Fruit fly (Drosophila melanogaster): ENCODE data around the gene Syx17.

Syx17 gene

dm6 chr3L:4399905-4400304 is 3.4 kb upstream of the Syx17 start:
- TF ChIP-seq CG8478 (optimal IDR thresholded peaks at IDR 0.05) (no peak), CTCF (optimal IDR thresholded peaks at IDR 0.05) (no peak)

- TF ChIP-seq CTCF (optimal IDR thresholded peaks at IDR 0.05) (no peak), CG8478 (optimal IDR thresholded peaks at IDR 0.05) (no peak)
Observed at dm6 chr3L:4401241-4401640, 2.0 kb upstream of the Syx17 start.

dm6 chr3L:4405922-4406321 is 2.6 kb downstream of the Syx17 start, which contains the start of gene CG15019:
Gene CG15019, minus strand, starts transcription at chr3L:4406059.
- no peak for TF ChIP-seq CG8478 (optimal IDR thresholded peaks at IDR 0.05)
- no peak for TF ChIP-seq CTCF (optimal IDR thresholded peaks at IDR 0.05)

DNA sequence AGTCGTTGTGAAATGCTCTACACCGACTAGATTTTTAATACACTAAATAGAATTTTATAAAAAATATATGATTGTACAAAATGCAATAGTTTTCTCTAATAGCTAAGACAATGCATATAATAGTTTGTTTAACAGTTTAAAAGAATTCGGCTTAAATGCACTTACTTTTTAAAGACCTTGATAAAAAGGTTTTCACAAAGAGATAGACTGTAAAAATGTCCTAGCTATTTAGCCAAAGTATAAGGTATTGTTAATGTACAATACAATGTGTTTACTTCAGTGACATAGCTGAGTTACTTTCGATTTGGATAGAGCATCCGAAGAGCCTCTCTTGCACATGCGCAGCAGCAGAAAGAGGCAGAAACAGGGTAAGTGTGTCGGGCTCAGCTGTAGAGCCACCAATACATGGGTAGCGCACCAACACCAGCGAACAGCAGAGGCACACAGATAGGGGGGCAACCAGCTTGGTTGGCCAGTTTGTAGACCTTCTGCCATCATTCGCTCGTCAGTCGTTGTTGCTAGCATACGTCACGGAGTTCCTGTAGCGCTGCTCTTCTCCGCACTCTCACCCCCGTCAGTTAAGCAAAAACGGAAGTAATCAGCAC is 3.5 kb downstream of the Syx17 start, which contains the start of gene TP53INP:
TP53INP (plus strand) TSS at position 291 of the 605 bp plus-strand sequence.
- TF ChIP-seq CG8478 (optimal IDR thresholded peaks at IDR 0.05) = no peak
- no peak for TF ChIP-seq CTCF (optimal IDR thresholded peaks at IDR 0.05)

dm6 chr3L:4407743-4408142 is 4.5 kb downstream of the Syx17 start:
- TF ChIP-seq CG8478 (optimal IDR thresholded peaks at IDR 0.05) (no peak), CTCF (optimal IDR thresholded peaks at IDR 0.05) (no peak)

DNA sequence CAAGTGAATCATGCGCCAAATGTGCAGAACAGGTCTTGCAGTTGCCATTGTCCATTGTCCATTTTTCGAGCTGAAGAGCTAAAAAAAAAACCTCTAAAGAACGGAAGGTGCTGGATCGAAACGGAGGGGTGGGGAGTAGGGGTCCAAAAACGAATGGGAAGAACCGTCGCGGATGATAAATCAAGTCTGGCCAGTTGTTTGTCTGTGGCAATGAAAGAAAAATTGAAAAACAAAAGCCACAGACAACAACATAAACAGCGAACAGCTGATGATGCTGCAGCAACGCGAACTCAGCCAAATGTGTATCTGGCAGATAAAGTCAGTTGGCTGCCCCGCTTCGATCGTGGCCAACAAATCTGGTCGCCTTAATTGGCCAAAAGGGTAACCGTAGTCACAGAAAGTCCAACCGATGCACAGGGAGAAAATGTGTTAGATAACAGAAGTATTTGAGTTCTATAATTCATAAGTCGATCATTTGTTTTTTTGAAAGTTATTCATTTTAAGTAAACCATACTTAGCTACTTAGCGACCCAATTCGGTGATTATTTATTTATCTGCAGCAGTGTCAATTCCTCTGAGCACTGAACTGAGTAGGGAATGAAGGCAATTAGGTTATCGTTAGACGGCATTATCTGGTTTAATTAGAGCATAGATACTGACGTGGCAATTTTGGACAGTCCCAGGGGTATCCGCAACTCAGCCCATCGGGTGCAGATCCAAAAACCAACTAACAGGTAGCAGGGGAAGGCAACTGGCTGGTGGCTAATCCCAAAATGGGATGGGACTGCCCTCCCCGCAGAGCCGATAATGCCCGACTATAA is 5.2 kb downstream of the Syx17 start:
- TF ChIP-seq CG8478 (optimal IDR thresholded peaks at IDR 0.05) (no peak), CTCF (optimal IDR thresholded peaks at IDR 0.05) (no peak)

DNA sequence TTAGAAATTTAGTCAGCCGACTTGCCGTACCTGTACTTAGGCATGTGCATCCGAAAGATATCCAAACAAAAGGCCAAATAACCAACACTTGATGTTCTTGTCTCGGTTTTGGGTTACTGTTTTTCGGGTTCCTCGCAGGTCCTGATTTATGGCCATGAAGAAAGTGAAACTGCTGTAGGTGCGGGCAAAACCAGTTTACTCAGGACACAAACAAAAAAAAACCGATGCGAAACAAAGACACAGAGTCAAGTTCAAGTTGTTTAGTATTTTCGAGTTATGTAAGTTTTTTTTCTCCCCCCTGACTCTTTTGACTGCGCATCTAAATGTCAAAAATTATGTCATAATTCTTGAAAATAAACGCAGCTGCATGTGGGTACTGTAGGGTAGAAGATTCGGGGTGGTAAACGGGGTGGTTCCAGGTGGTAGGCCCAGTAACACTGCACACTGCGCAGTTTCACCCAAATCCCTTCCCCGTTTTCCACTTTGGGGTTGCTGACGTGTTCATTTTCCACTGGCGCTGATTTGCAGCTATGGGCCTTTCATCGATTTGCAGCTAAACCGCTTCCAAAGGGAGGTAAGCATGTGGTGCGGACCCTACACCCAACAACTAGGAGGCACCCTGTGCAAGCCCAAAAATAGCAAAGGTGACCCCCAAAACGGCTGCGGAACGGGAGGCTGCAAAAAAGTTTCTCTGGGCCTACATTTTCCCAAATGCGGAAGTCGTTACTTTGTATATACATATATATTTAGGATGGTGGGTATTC is 6.0 kb downstream of the Syx17 start:
- TF ChIP-seq CG8478 (optimal IDR thresholded peaks at IDR 0.05) = no peak
- no peak for TF ChIP-seq CTCF (optimal IDR thresholded peaks at IDR 0.05)

DNA sequence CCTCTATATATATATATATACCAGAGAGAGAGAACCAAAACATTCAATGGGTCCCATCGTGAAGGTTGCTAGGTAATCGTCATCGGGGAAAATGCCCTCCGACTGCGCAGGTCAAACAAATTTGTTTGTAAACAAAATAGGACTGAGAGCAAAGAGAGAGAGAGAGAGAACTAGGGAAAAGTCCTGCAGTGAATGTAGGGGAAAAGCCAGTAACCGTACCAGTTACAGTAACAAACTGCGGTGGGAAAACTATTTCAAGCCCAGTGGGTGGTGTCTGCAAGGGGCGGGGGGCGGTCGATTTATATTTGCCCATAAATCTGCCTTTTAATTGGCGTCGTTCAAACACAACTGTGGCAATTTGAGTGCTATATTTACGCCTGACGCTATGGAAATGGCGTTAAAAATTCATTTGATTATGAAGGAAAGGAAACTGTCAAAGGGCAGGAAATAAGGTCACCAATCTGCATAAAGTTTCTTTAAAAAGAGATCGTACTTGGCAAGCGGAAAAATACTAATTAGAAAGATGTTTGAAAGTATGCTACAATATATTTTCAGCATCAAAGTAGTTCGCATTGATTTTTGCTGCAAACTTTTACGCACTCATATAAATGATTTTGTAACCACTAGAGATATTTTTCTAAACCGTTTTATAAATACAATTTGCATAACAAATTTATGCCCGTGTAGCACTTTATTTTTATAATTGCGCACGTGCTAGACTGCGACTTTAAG is 6.8 kb downstream of the Syx17 start:
- TF ChIP-seq CTCF (optimal IDR thresholded peaks at IDR 0.05) (no peak), CG8478 (optimal IDR thresholded peaks at IDR 0.05) (no peak)

DNA sequence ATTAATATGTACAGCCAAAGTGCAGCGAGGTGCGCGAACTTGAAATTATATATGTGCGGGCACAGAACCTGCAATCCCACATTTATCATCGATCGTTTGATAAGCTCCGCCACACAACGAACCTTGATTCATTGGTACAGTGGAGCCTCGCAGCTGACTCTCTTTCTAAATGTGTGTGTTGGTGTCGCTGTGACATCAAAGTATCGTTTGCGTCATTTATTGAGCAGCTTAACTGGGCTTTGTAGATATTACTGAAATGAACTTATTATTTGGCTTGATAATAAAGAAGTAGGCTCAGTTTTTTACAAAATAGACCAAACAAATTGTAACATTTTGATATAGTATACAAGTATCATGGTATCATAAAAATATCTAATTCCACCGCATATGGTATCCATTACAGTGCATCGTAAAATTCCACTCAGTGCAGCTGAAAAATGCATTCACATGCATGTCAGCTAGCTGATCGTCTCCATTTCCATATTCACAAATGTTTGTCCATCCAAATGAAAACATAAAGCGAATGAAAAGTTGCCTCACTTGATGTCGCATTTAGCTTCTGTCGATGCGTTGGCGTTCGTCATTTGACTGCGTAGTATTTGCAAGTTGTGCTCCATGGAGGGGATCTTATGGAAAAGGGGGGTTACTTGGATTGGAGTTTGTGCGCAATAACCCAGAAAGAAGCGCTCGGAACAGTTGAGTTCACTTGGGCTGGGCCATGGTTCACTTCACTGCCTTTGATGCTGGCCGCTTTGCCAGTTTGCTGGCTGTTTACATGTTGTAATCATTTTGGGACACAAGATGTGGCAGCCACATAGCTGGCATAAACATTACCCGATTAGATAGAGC is 8.0 kb downstream of the Syx17 start:
- no peak for TF ChIP-seq CTCF (optimal IDR thresholded peaks at IDR 0.05)
- TF ChIP-seq CG8478 (optimal IDR thresholded peaks at IDR 0.05) = no peak

- no peak for TF ChIP-seq CTCF (optimal IDR thresholded peaks at IDR 0.05)
- TF ChIP-seq CG8478 (optimal IDR thresholded peaks at IDR 0.05) = no peak
Observed at dm6 chr3L:4411951-4412350, 8.7 kb downstream of the Syx17 start.

- TF ChIP-seq CG8478 (optimal IDR thresholded peaks at IDR 0.05) (no peak), CTCF (optimal IDR thresholded peaks at IDR 0.05) (no peak)
Observed at dm6 chr3L:4412974-4413373, 9.7 kb downstream of the Syx17 start.

DNA sequence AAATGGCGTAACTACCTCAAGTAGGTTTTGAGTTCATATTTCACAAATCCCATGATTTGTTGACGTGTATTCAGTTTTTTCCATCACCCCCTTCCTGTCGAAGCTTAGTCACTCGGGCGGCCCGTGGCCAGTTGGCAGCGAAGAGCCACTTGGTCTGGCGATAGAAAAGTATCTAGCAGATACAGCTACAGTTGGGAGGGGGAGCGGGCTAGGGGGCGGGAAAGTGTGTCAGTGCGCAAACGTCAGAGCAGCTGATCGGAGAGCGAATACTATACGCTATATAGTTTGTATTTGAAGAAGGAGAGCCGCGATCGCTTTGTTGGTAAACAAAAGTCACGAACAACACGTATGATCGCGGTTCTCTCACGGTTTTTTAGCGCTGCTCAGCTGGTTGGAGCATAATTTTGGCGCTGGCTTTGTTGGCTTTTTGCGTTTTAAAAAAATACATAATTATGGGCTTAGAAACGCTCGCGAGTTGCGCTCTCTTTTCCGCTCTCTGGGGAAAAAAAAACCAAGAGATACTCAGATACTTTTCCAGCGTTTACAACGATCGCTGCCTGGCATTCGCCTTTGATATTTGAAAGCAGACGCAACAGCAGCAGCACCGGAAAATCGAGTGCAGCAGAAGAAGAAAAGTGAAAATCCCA is 10.6 kb downstream of the Syx17 start:
- TF ChIP-seq CG8478 (optimal IDR thresholded peaks at IDR 0.05) (no peak), CTCF (optimal IDR thresholded peaks at IDR 0.05) (no peak)

DNA sequence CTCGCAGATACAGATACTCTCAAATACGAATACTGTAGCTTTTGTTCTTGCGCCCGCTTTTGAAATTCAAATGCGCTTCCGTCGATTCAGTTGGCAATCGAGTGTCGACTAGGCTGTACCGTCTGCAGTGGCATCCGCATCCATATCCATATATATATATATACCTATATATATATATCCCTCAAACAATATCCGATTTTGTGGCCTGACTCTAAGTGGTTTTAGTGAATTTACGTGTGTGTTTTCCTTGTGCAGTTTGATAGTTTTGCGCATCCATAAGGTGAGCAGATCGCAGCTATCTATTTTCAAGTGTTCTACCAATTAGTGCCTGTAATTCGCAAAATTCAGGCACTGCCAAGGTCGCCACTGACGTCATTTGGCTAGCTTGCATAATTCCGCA is 11.3 kb downstream of the Syx17 start:
- no peak for TF ChIP-seq CG8478 (optimal IDR thresholded peaks at IDR 0.05)
- no peak for TF ChIP-seq CTCF (optimal IDR thresholded peaks at IDR 0.05)

Data from S2 (cell line).